Fruit fly (Drosophila melanogaster): Measurements from ENCODE around the gene Ziz.

Gene Ziz

DNA sequence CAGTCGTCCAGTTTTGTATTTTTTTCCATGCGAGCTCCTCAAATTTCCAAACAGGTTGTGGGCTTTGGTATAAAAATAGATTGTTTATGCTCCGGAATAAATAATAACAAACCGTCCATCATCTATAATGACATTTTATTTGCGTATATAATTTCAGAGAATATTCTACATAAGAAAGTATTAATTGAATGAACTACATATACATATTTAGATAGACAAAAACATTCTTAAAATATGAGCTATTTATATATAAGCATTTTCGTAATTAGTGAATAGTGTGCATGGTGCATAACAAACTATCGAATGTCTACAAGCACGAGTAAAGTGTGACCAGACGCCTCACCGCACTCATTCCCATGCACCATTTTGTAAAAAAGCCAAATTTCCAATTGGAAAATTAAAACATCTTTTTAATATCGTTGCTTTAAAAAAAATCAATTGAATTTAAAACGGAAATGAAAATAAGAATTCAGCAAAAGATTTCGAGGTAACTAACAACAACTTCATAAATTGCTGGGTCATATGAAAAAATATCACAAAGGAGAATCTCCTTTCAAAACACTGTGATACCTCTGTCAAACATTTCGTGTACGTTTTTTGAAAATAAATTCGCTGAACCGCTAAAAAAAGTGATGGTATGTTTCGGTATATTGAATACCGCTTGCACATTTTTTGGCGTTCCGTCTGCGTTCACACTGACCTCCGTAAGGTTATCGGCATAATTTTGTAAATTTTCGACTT, 69.6 kb downstream of the Ziz start, which contains the start of gene muc (continued):
- no peak for TF ChIP-seq CG7368 (GFP tag; optimal IDR thresholded peaks at IDR 0.05)
- no peak for TF ChIP-seq spab (GFP tag; optimal IDR thresholded peaks at IDR 0.05)
- peak; percentile 9 for TF ChIP-seq pdm3 (GFP tag; optimal IDR thresholded peaks at IDR 0.05)
- no peak for TF ChIP-seq Gug (GFP tag; IDR thresholded peaks at IDR 0.05)
- TF ChIP-seq Sox102F (GFP tag; optimal IDR thresholded peaks at IDR 0.05) = no peak
- no peak for TF ChIP-seq Hr4 (GFP tag; optimal IDR thresholded peaks at IDR 0.05)
- no peak for TF ChIP-seq dac (GFP tag; optimal IDR thresholded peaks at IDR 0.05)
- TF ChIP-seq CG9139 (GFP tag; optimal IDR thresholded peaks at IDR 0.05) = no peak
- TF ChIP-seq CG4318 (GFP tag; optimal IDR thresholded peaks at IDR 0.05) = no peak
- TF ChIP-seq Hr39 (GFP tag; optimal IDR thresholded peaks at IDR 0.05) = peak; percentile 18
- TF ChIP-seq Met (GFP tag; optimal IDR thresholded peaks at IDR 0.05) = peak; percentile 34
- TF ChIP-seq CG11294 (GFP tag; IDR thresholded peaks at IDR 0.05) = no peak
- peak; percentile 0 for TF ChIP-seq cyc (GFP tag; optimal IDR thresholded peaks at IDR 0.05)
- TF ChIP-seq Ets21C (GFP tag; optimal IDR thresholded peaks at IDR 0.05) = peak; percentile 38
- no peak for TF ChIP-seq CG8632 (GFP tag; optimal IDR thresholded peaks at IDR 0.05)
- no peak for TF ChIP-seq ss (GFP tag; optimal IDR thresholded peaks at IDR 0.05)
- no peak for TF ChIP-seq CG6808 (GFP tag; optimal IDR thresholded peaks at IDR 0.05)
- no peak for TF ChIP-seq CG6854 (GFP tag; optimal IDR thresholded peaks at IDR 0.05)
- peak; percentile 96 for TF ChIP-seq svp (GFP tag)
- peak; percentile 38 for TF ChIP-seq Sox14 (GFP tag; optimal IDR thresholded peaks at IDR 0.05)
- no peak for TF ChIP-seq achi (GFP tag; optimal IDR thresholded peaks at IDR 0.05)
- TF ChIP-seq CG15336 (GFP tag; IDR thresholded peaks at IDR 0.05) = no peak
- no peak for TF ChIP-seq Hr38 (GFP tag; optimal IDR thresholded peaks at IDR 0.05)
- TF ChIP-seq Ets96B (tag; optimal IDR thresholded peaks at IDR 0.05) = no peak
- no peak for TF ChIP-seq CG8319 (GFP tag; optimal IDR thresholded peaks at IDR 0.05)
- peak; percentile 60 for TF ChIP-seq CG31627 (GFP tag; optimal IDR thresholded peaks at IDR 0.05)
- peak; percentile 23 for TF ChIP-seq Eip75B (GFP tag; optimal IDR thresholded peaks at IDR 0.05)
- TF ChIP-seq fd85E (GFP tag; optimal IDR thresholded peaks at IDR 0.05) = no peak
- TF ChIP-seq CG11902 (GFP tag; optimal IDR thresholded peaks at IDR 0.05) = no peak
- TF ChIP-seq CG34406 (GFP tag; optimal IDR thresholded peaks at IDR 0.05) = peak; percentile 18
- TF ChIP-seq fd59A (GFP tag; optimal IDR thresholded peaks at IDR 0.05) = no peak
- peak; percentile 19 for TF ChIP-seq CG10631 (GFP tag; optimal IDR thresholded peaks at IDR 0.05)
- TF ChIP-seq Eip78C (GFP tag) = peak; percentile 69
- no peak for TF ChIP-seq OdsH (GFP tag; optimal IDR thresholded peaks at IDR 0.05)
- no peak for TF ChIP-seq CG6276 (GFP tag; optimal IDR thresholded peaks at IDR 0.05)
- TF ChIP-seq lz (GFP tag; optimal IDR thresholded peaks at IDR 0.05) = peak; percentile 51
- TF ChIP-seq CG11762 (GFP tag; optimal IDR thresholded peaks at IDR 0.05; ENCODE audit: insufficient read depth) = no peak
- peak; percentile 5 for TF ChIP-seq CG6792 (GFP tag; optimal IDR thresholded peaks at IDR 0.05)

DNA sequence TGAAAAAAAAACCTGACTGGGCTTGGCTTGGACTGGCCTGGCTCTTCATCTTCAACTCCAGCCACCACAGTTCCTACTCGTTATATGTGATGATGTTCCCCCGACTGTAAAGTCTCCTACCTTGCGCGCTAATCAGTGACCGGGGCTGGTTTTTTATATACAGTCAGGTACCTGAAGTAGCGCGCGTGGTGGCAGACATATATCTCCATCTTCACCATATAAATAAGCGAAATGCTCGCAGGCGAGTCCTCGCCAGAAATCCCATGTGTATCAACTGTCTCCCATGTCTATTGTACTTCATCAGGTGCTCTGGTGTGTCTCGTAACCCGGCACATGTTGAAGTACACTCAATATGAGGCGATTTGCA, 70.4 kb downstream of the Ziz start:
- TF ChIP-seq CG10669 (GFP tag; optimal IDR thresholded peaks at IDR 0.05) (no peak), Sox15 (GFP tag; optimal IDR thresholded peaks at IDR 0.05) (no peak), Lpt (GFP tag; optimal IDR thresholded peaks at IDR 0.05) (no peak), net (GFP tag; optimal IDR thresholded peaks at IDR 0.05) (no peak), OdsH (GFP tag; optimal IDR thresholded peaks at IDR 0.05) (no peak), CG11762 (GFP tag; optimal IDR thresholded peaks at IDR 0.05; ENCODE audit: insufficient read depth) (no peak), CG34406 (GFP tag; optimal IDR thresholded peaks at IDR 0.05) (no peak), Eip78C (GFP tag) (no peak), vri (GFP tag; optimal IDR thresholded peaks at IDR 0.05) (no peak)
